Fruit fly (Drosophila melanogaster): ENCODE measurements around the gene CG34309.

DNA sequence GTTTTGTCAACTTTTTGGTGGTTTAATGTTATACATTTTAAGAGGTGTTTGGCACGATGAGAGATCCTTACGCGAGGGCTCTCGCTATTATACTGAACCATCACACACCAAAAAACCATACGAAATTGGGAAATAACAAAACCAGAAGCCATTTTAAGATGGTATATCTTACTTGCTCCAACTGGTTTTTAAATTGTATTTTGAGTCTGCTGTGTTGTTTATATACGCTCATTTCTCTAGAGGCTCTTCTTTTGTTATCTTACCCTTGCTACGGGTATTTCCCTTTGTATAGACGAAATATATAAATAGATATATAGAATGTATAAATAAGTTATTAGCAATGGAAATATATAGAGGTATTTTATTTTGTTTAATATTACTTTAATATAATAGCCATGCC, 34.5 kb downstream of the CG34309 start, which contains the start of gene yellow-e2:
- TF ChIP-seq insv (optimal IDR thresholded peaks at IDR 0.05) (no peak), h (optimal IDR thresholded peaks at IDR 0.05) (no peak), psq (optimal IDR thresholded peaks at IDR 0.05) (no peak)

Data from Kc167 (cell line).